Worm (Caenorhabditis elegans): ENCODE results near the gene Y46G5A.15.

DNA sequence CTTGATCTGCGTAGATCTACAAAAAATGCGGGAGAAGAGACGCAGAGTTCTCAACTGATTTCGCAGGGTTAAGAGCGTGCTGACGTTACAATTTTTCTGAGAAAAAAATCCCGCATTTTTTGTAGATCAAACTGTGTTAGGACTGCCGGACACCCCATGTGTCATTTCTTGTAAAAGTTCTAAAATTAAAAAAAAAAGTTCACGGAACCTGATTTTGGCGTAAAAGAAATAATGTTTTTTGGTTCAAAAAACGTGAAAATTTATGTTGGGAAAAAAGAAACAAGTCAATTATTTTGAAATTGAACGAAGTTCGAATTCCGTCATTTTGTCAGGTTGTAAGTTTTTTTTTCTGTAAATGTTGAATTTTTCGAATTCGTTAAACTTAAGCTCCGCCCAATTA is 8.8 kb downstream of the Y46G5A.15 start, which contains the start of gene Y46G5A.34:
- TF ChIP-seq klf-2 (GFP tag; conservative IDR thresholded peaks at IDR 0.05) (no peak), flt-1 (GFP tag; IDR thresholded peaks at IDR 0.05) (no peak), med-1 (GFP tag; optimal IDR thresholded peaks at IDR 0.05; ENCODE audit: insufficient read depth) (no peak), ztf-23 (GFP tag; IDR thresholded peaks at IDR 0.05) (no peak), cog-1 (tag; optimal IDR thresholded peaks at IDR 0.05) (no peak), ztf-29 (GFP tag; IDR thresholded peaks at IDR 0.05) (no peak), ref-1 (GFP tag; conservative IDR thresholded peaks at IDR 0.05) (no peak)
